Fruit fly (Drosophila melanogaster): ENCODE measurements around the gene ImpL2.

ImpL2 gene

dm6 chr3L:4209078-4209477 is 26.9 kb downstream of the ImpL2 start, which contains the start of gene Cpr64Aa:
Cpr64Aa (minus strand) TSS chr3L:4209178.
- no peak for TF ChIP-seq Eip93F (GFP tag; optimal IDR thresholded peaks at IDR 0.05)
- TF ChIP-seq eg (GFP tag; IDR thresholded peaks at IDR 0.05) = 0 out of 3 replicates have a peak, but pooled peaks have one; percentile 37

dm6 chr3L:4204867-4205266 is 31.1 kb downstream of the ImpL2 start:
- TF ChIP-seq CG6792 (GFP tag; optimal IDR thresholded peaks at IDR 0.05) (no peak), Ets21C (GFP tag; optimal IDR thresholded peaks at IDR 0.05) (no peak), Blimp-1 (GFP tag; optimal IDR thresholded peaks at IDR 0.05) (no peak), CG15336 (GFP tag; IDR thresholded peaks at IDR 0.05) (0 out of 2 replicates have a peak, but pooled peaks have one; percentile 19), OdsH (GFP tag; optimal IDR thresholded peaks at IDR 0.05) (no peak), Hr39 (GFP tag; optimal IDR thresholded peaks at IDR 0.05) (no peak), CG11762 (GFP tag; optimal IDR thresholded peaks at IDR 0.05; ENCODE audit: insufficient read depth) (no peak), svp (GFP tag) (no peak), ss (GFP tag; optimal IDR thresholded peaks at IDR 0.05) (no peak), pdm3 (GFP tag; optimal IDR thresholded peaks at IDR 0.05) (no peak), Hr4 (GFP tag; optimal IDR thresholded peaks at IDR 0.05) (peak; percentile 51), CG32006 (GFP tag; optimal IDR thresholded peaks at IDR 0.05) (peak; percentile 55), vri (GFP tag; optimal IDR thresholded peaks at IDR 0.05) (no peak), Sox15 (GFP tag; optimal IDR thresholded peaks at IDR 0.05) (no peak), net (GFP tag; optimal IDR thresholded peaks at IDR 0.05) (no peak), Sox14 (GFP tag; optimal IDR thresholded peaks at IDR 0.05) (no peak), fd59A (GFP tag; optimal IDR thresholded peaks at IDR 0.05) (no peak), CG4318 (GFP tag; optimal IDR thresholded peaks at IDR 0.05) (peak; percentile 15), CG8119 (GFP tag; IDR thresholded peaks at IDR 0.05) (peak; percentile 32; the same call in 1 of the 3 replicates), CG11294 (GFP tag; IDR thresholded peaks at IDR 0.05) (no peak), acj6 (GFP tag; optimal IDR thresholded peaks at IDR 0.05) (no peak), Eip93F (GFP tag; optimal IDR thresholded peaks at IDR 0.05) (no peak), CG6854 (GFP tag; optimal IDR thresholded peaks at IDR 0.05) (no peak), fd85E (GFP tag; optimal IDR thresholded peaks at IDR 0.05) (no peak)

- TF ChIP-seq CG8119 (GFP tag; IDR thresholded peaks at IDR 0.05) = no peak
- TF ChIP-seq CG3919 (GFP tag; optimal IDR thresholded peaks at IDR 0.05) = no peak
- TF ChIP-seq Smox (GFP tag; optimal IDR thresholded peaks at IDR 0.05) = no peak
- TF ChIP-seq svp (GFP tag) = no peak
- no peak for TF ChIP-seq eg (GFP tag; IDR thresholded peaks at IDR 0.05)
- no peak for TF ChIP-seq Eip78C (GFP tag)
- TF ChIP-seq CG11902 (GFP tag; optimal IDR thresholded peaks at IDR 0.05) = no peak
- no peak for TF ChIP-seq CG6163 (GFP tag; IDR thresholded peaks at IDR 0.05)
- TF ChIP-seq cyc (GFP tag; optimal IDR thresholded peaks at IDR 0.05) = no peak
- TF ChIP-seq esn (GFP tag; optimal IDR thresholded peaks at IDR 0.05) = no peak
- TF ChIP-seq pdm3 (GFP tag; optimal IDR thresholded peaks at IDR 0.05) = no peak
- no peak for TF ChIP-seq CG10669 (GFP tag; optimal IDR thresholded peaks at IDR 0.05)
- TF ChIP-seq CG31627 (GFP tag; optimal IDR thresholded peaks at IDR 0.05) = no peak
- TF ChIP-seq achi (GFP tag; optimal IDR thresholded peaks at IDR 0.05) = no peak
- TF ChIP-seq Ets96B (tag; optimal IDR thresholded peaks at IDR 0.05) = no peak
Observed at dm6 chr3L:4204239-4204638, 31.7 kb downstream of the ImpL2 start, which contains the start of gene CG15005. CG15005 (minus strand) TSS chr3L:4204339.

Measured in whole organism, prepupa.